Worm (Caenorhabditis elegans): ENCODE data around the gene dod-23.

- TF ChIP-seq arid-1 (GFP tag; conservative IDR thresholded peaks at IDR 0.05) (no peak), daf-8 (GFP tag; IDR thresholded peaks at IDR 0.05) (no peak), unc-62 (GFP tag; optimal IDR thresholded peaks at IDR 0.05 in 1 of 2) (no peak), unc-62 (tag; optimal IDR thresholded peaks at IDR 0.05) (no peak), sdz-12 (GFP tag; optimal IDR thresholded peaks at IDR 0.05) (no peak), F37D6.2 (tag; optimal IDR thresholded peaks at IDR 0.05) (no peak), ceh-44 (GFP tag; IDR thresholded peaks at IDR 0.05) (no peak), jun-1 (tag; optimal IDR thresholded peaks at IDR 0.05) (no peak), lsy-2 (tag; optimal IDR thresholded peaks at IDR 0.05) (no peak), unc-130 (GFP tag; optimal IDR thresholded peaks at IDR 0.05) (no peak), lin-13 (GFP tag; optimal IDR thresholded peaks at IDR 0.05) (no peak), madf-5 (GFP tag; IDR thresholded peaks at IDR 0.05) (no peak), skn-1 (tag; optimal IDR thresholded peaks at IDR 0.05) (no peak), madf-9 (GFP tag; conservative IDR thresholded peaks at IDR 0.05) (no peak), zip-2 (tag; optimal IDR thresholded peaks at IDR 0.05) (no peak)
Measured at ce11 chrII:8435005-8435404, 36.0 kb upstream of the dod-23 start, which contains the start of gene acp-4.
